Worm (Caenorhabditis elegans) whole organism, L2 larva: ENCODE data around the gene pgp-3.

Experiments used
- C34F6.9 ChIP-seq: fragments of 150-350 bp; optimal IDR thresholded peaks from 2 replicates; lab custom pipeline; 2014; ENCODE audit warnings: missing biosample characterization, missing genetic modification characterization
- ZK546.5 ChIP-seq: sonication (generic microtip); optimal IDR thresholded peaks from 2 replicates; lab custom pipeline; 2017; ENCODE audit warnings: missing biosample characterization, missing genetic modification characterization
- aly-2 ChIP-seq: fragments of 150-350 bp; optimal IDR thresholded peaks from 2 replicates; lab custom pipeline; 2014; ENCODE audit warnings: missing biosample characterization, missing genetic modification characterization
- blmp-1 ChIP-seq: sonication (generic microtip); optimal IDR thresholded peaks from 2 replicates; lab custom pipeline; 2017; ENCODE audit warnings: missing genetic modification characterization, mild to moderate bottlenecking, missing compliant biosample characterization, antibody characterized with exemption, moderate library complexity; ENCODE audit not compliant: insufficient read depth
- crh-2 ChIP-seq: sonication (generic microtip); optimal IDR thresholded peaks from 2 replicates; lab custom pipeline; 2017; ENCODE audit warnings: missing biosample characterization, missing genetic modification characterization
- egl-27 ChIP-seq: sonication (generic microtip); optimal IDR thresholded peaks from 3 replicates; lab custom pipeline; 2017; ENCODE audit warnings: missing biosample characterization, missing genetic modification reagents, missing genetic modification characterization
- elt-1 ChIP-seq: fragments of 150-350 bp; optimal IDR thresholded peaks from 2 replicates; lab custom pipeline; 2014; ENCODE audit warnings: missing biosample characterization, missing genetic modification characterization
- elt-3 ChIP-seq: sonication (generic microtip); optimal IDR thresholded peaks from 2 replicates; lab custom pipeline; 2017; ENCODE audit warnings: missing biosample characterization, missing genetic modification characterization
- lsy-2 ChIP-seq, 2 experiments: fragments of 150-350 bp in 1 of 2; sonication (generic microtip) in 1 of 2; optimal IDR thresholded peaks; 2 replicates each; lab custom pipeline; 2014 to 2017; ENCODE audit warnings: missing biosample characterization in 2 of 2, missing genetic modification characterization in 2 of 2
- mab-5 ChIP-seq: fragments of 150-350 bp; optimal IDR thresholded peaks from 2 replicates; lab custom pipeline; 2014; ENCODE audit warnings: missing biosample characterization, missing genetic modification characterization
- mdl-1 ChIP-seq, 2 experiments: fragments of 150-350 bp in 1 of 2; sonication (generic microtip) in 1 of 2; optimal IDR thresholded peaks; 2 replicates each; lab custom pipeline; 2017; ENCODE audit warnings: missing biosample characterization in 2 of 2, missing genetic modification characterization in 2 of 2
- nhr-237 ChIP-seq: fragments of 150-350 bp; optimal IDR thresholded peaks from 2 replicates; lab custom pipeline; 2014; ENCODE audit warnings: missing biosample characterization, missing genetic modification characterization
- sem-4 ChIP-seq: fragments of 150-350 bp; optimal IDR thresholded peaks from 2 replicates; lab custom pipeline; 2014; ENCODE audit warnings: missing biosample characterization, missing genetic modification reagents, missing genetic modification characterization
- ztf-11 ChIP-seq: sonication (generic microtip); optimal IDR thresholded peaks from 2 replicates; lab custom pipeline; 2017; ENCODE audit warnings: missing biosample characterization, missing genetic modification characterization

ce11 chrX:11405908-11406307, 54.0 kb downstream of the pgp-3 start, which contains the start of gene slo-2:
- TF ChIP-seq C34F6.9 (tag; lab: Kevin White, UChicago) (no peak), crh-2 (tag; lab: Kevin White, UChicago) (no peak), mab-5 (no peak), egl-27 (no peak), ztf-11 (tag; lab: Kevin White, UChicago) (no peak), elt-1 (tag; lab: Kevin White, UChicago) (no peak), mdl-1 (tag; optimal IDR thresholded peaks at IDR 0.05; lab: Kevin White, UChicago) (no peak), blmp-1 (no peak), nhr-237 (no peak), lsy-2 (tag; optimal IDR thresholded peaks at IDR 0.05; lab: Kevin White, UChicago) (no peak), elt-3 (no peak), aly-2 (no peak), ZK546.5 (no peak), sem-4 (tag; lab: Kevin White, UChicago) (no peak)
